Fruit fly (Drosophila melanogaster) whole organism, embryonic: ENCODE measurements around the gene CG10651.
A peak's percentile ranks its signal among the peaks of the same experiment; 100 is the strongest.

Source experiments
- Ada2b ChIP-seq: fragments of 200-800 bp; sonication (Bioruptor generic); IDR thresholded peaks from 2 replicates; pipeline ENCODE4 v1.3.6; 2022; ENCODE audit warnings: missing biosample characterization, missing genetic modification characterization
- BEAF-32 ChIP-seq: fragments of 200-800 bp; sonication (Bioruptor generic); optimal IDR thresholded peaks from 3 replicates; lab custom pipeline; 2017; ENCODE audit warnings: missing biosample characterization, missing genetic modification characterization, mild to moderate bottlenecking, moderate library complexity, missing genetic modification reagents
- CG10147 ChIP-seq: fragments of 200-800 bp; sonication (Bioruptor generic); optimal IDR thresholded peaks from 2 replicates; lab custom pipeline; 2019; ENCODE audit warnings: missing biosample characterization, mild to moderate bottlenecking, missing genetic modification characterization, moderate library complexity
- CG1529 ChIP-seq: fragments of 200-800 bp; sonication (Bioruptor generic); optimal IDR thresholded peaks from 3 replicates; lab custom pipeline; 2018; ENCODE audit warnings: missing biosample characterization, missing genetic modification characterization
- CG15479 ChIP-seq: fragments of 200-800 bp; sonication (Bioruptor generic); optimal IDR thresholded peaks from 3 replicates; lab custom pipeline; 2019; ENCODE audit warnings: missing biosample characterization, mild to moderate bottlenecking, missing genetic modification characterization, moderate library complexity
- CG15601 ChIP-seq: fragments of 200-800 bp; sonication (Bioruptor generic); optimal IDR thresholded peaks from 3 replicates; lab custom pipeline; 2019; ENCODE audit warnings: missing biosample characterization, mild to moderate bottlenecking, missing genetic modification characterization, moderate library complexity
- CG18599 ChIP-seq: fragments of 200-800 bp; sonication (Bioruptor generic); optimal IDR thresholded peaks from 3 replicates; lab custom pipeline; 2017; ENCODE audit warnings: missing biosample characterization, missing genetic modification characterization, mild to moderate bottlenecking, moderate library complexity, missing genetic modification reagents
- CG2199 ChIP-seq: fragments of 200-800 bp; sonication (Bioruptor generic); IDR thresholded peaks from 3 replicates; pipeline ENCODE4 v1.3.6; 2022; ENCODE audit warnings: missing biosample characterization, missing genetic modification characterization
- CG31224 ChIP-seq: fragments of 200-800 bp; sonication (Bioruptor generic); IDR thresholded peaks from 2 replicates; pipeline ENCODE4 v1.3.6; 2022; ENCODE audit warnings: missing biosample characterization, missing genetic modification characterization
- CG31365 ChIP-seq: fragments of 200-800 bp; sonication (Bioruptor generic); optimal IDR thresholded peaks from 2 replicates; lab custom pipeline; 2018; ENCODE audit warnings: missing biosample characterization, mild to moderate bottlenecking, missing genetic modification characterization
- CG33213 ChIP-seq: fragments of 200-800 bp; sonication (Bioruptor generic); optimal IDR thresholded peaks from 3 replicates; lab custom pipeline; 2016; ENCODE audit warnings: missing biosample characterization, missing genetic modification characterization
- CG4328 ChIP-seq: fragments of 200-800 bp; sonication (Bioruptor generic); optimal IDR thresholded peaks from 3 replicates; lab custom pipeline; 2017; ENCODE audit warnings: missing biosample characterization, missing genetic modification reagents, missing genetic modification characterization
- CG5953 ChIP-seq: fragments of 200-800 bp; sonication (Bioruptor generic); IDR thresholded peaks from 2 replicates; pipeline ENCODE4 v1.3.6; 2022; ENCODE audit warnings: missing biosample characterization, missing genetic modification characterization
- CG6272 ChIP-seq: fragments of 200-800 bp; sonication (Bioruptor generic); IDR thresholded peaks from 2 replicates; pipeline ENCODE4 v1.3.6; 2022; ENCODE audit warnings: missing biosample characterization, missing genetic modification characterization
- CG7928 ChIP-seq: fragments of 200-800 bp; sonication (Bioruptor generic); optimal IDR thresholded peaks from 2 replicates; lab custom pipeline; 2017; ENCODE audit warnings: missing biosample characterization, mild to moderate bottlenecking, missing genetic modification characterization
- CG8290 ChIP-seq, 3 experiments: fragments of 200-800 bp; sonication (Bioruptor generic); optimal IDR thresholded peaks; 2 replicates each; lab custom pipeline; 2016 to 2019; ENCODE audit warnings: missing biosample characterization in 3 of 3, missing genetic modification characterization in 3 of 3, mild to moderate bottlenecking in 2 of 3, moderate library complexity in 1 of 3
- CG8388 ChIP-seq: fragments of 200-800 bp; sonication (Bioruptor generic); optimal IDR thresholded peaks from 2 replicates; lab custom pipeline; 2019; ENCODE audit warnings: missing biosample characterization, mild to moderate bottlenecking, missing genetic modification characterization, moderate library complexity
- D ChIP-seq, 2 experiments: fragments of 200-800 bp in 1 of 2; fragments of >200 bp in 1 of 2; sonication (Bioruptor generic) in 1 of 2; optimal IDR thresholded peaks; 2 replicates in 1 of 2; 3 replicates in 1 of 2; lab custom pipeline; 2017; ENCODE audit warnings: mild to moderate bottlenecking in 1 of 2, missing biosample characterization in 1 of 2, missing genetic modification characterization in 1 of 2, missing genetic modification reagents in 1 of 2
- D19A ChIP-seq: fragments of 200-800 bp; optimal IDR thresholded peaks from 3 replicates; lab custom pipeline; 2019; ENCODE audit warnings: missing biosample characterization, mild to moderate bottlenecking, missing genetic modification characterization, moderate library complexity
- Eip74EF ChIP-seq, 2 experiments: fragments of 200-800 bp in 1 of 2; fragments of >200 bp in 1 of 2; sonication (Bioruptor generic) in 1 of 2; optimal IDR thresholded peaks; 2 replicates each; lab custom pipeline; 2017 to 2019; ENCODE audit warnings: missing biosample characterization in 2 of 2, missing genetic modification characterization in 2 of 2, mild to moderate bottlenecking in 1 of 2, moderate library complexity in 1 of 2
- Fer1 ChIP-seq: fragments of 200-800 bp; sonication (Bioruptor generic); optimal IDR thresholded peaks from 2 replicates; lab custom pipeline; 2017; ENCODE audit warnings: missing biosample characterization, mild to moderate bottlenecking, missing genetic modification characterization
- HLH3B ChIP-seq: fragments of 200-800 bp; sonication (Bioruptor generic); IDR thresholded peaks from 2 replicates; pipeline ENCODE4 v1.3.6; 2022; ENCODE audit warnings: missing biosample characterization, missing genetic modification characterization
- Hand ChIP-seq: fragments of 200-800 bp; sonication (Bioruptor generic); optimal IDR thresholded peaks from 2 replicates; lab custom pipeline; 2017; ENCODE audit warnings: mild to moderate bottlenecking, missing biosample characterization, missing genetic modification reagents, missing genetic modification characterization
- Hsf ChIP-seq: fragments of 200-800 bp; sonication (Bioruptor generic); optimal IDR thresholded peaks from 3 replicates; lab custom pipeline; 2016; ENCODE audit warnings: missing biosample characterization, missing genetic modification characterization
- Mad ChIP-seq: fragments of 200-800 bp; sonication (Bioruptor generic); optimal IDR thresholded peaks from 2 replicates; lab custom pipeline; 2016; ENCODE audit warnings: missing biosample characterization, missing genetic modification characterization
- Meics ChIP-seq: fragments of 200-800 bp; sonication (Bioruptor generic); optimal IDR thresholded peaks from 2 replicates; lab custom pipeline; 2017; ENCODE audit warnings: missing biosample characterization, mild to moderate bottlenecking, missing genetic modification characterization
- Myb ChIP-seq: fragments of 200-800 bp; sonication (Bioruptor generic); optimal IDR thresholded peaks from 2 replicates; lab custom pipeline; 2016; ENCODE audit warnings: missing biosample characterization, missing genetic modification characterization
- Oli ChIP-seq: fragments of 200-800 bp; sonication (Bioruptor generic); optimal IDR thresholded peaks from 2 replicates; lab custom pipeline; 2018; ENCODE audit warnings: missing biosample characterization, mild to moderate bottlenecking, missing genetic modification characterization, moderate library complexity
- Tbp ChIP-seq: fragments of >200 bp; optimal IDR thresholded peaks from 2 replicates; lab custom pipeline; 2018; ENCODE audit warnings: missing biosample characterization, missing genetic modification characterization
- ash1 ChIP-seq: fragments of 200-800 bp; sonication (Bioruptor generic); optimal IDR thresholded peaks from 2 replicates; lab custom pipeline; 2018; ENCODE audit warnings: missing biosample characterization, mild to moderate bottlenecking, missing genetic modification characterization
- bab2 ChIP-seq: fragments of 200-800 bp; sonication (Bioruptor generic); optimal IDR thresholded peaks from 2 replicates; lab custom pipeline; 2016; ENCODE audit warnings: missing biosample characterization, missing genetic modification characterization
- bbx ChIP-seq: fragments of 200-800 bp; sonication (Bioruptor generic); IDR thresholded peaks from 2 replicates; pipeline ENCODE4 v1.3.6; 2022; ENCODE audit warnings: missing biosample characterization, missing genetic modification characterization; ENCODE audit not compliant: partially characterized antibody
- br ChIP-seq: fragments of >200 bp; optimal IDR thresholded peaks from 2 replicates; lab custom pipeline; 2017
- btn ChIP-seq: fragments of 200-800 bp; sonication (Bioruptor generic); optimal IDR thresholded peaks from 2 replicates; lab custom pipeline; 2016; ENCODE audit warnings: missing biosample characterization, missing genetic modification characterization
- chif ChIP-seq, 2 experiments: fragments of 200-800 bp; sonication (Bioruptor generic); optimal IDR thresholded peaks; 3 replicates each; lab custom pipeline; 2016; ENCODE audit warnings: missing biosample characterization in 2 of 2, missing genetic modification characterization in 2 of 2
- chm ChIP-seq: fragments of 200-800 bp; sonication (Bioruptor generic); IDR thresholded peaks from 2 replicates; pipeline ENCODE4 v1.3.6; 2022; ENCODE audit warnings: missing biosample characterization, missing genetic modification characterization
- crc ChIP-seq: fragments of 200-800 bp; sonication (Bioruptor generic); optimal IDR thresholded peaks from 2 replicates; lab custom pipeline; 2016; ENCODE audit warnings: missing biosample characterization, missing genetic modification characterization
- h ChIP-seq: fragments of >200 bp; optimal IDR thresholded peaks from 2 replicates; lab custom pipeline; 2017
- jumu ChIP-seq: fragments of 200-800 bp; sonication (Bioruptor generic); optimal IDR thresholded peaks from 3 replicates; lab custom pipeline; 2016; ENCODE audit warnings: missing biosample characterization, missing genetic modification characterization
- kay ChIP-seq: fragments of 200-800 bp; sonication (Bioruptor generic); optimal IDR thresholded peaks from 2 replicates; lab custom pipeline; 2016; ENCODE audit warnings: missing biosample characterization, missing genetic modification characterization
- lmd ChIP-seq: fragments of 200-800 bp; sonication (Bioruptor generic); IDR thresholded peaks from 2 replicates; pipeline ENCODE4 v1.3.6; 2022; ENCODE audit warnings: missing biosample characterization, missing genetic modification characterization
- onecut ChIP-seq: fragments of 200-800 bp; sonication (Bioruptor generic); IDR thresholded peaks from 2 replicates; pipeline ENCODE4 v1.3.6; 2022; ENCODE audit warnings: missing biosample characterization, missing genetic modification characterization
- row ChIP-seq: fragments of 200-800 bp; sonication (Bioruptor generic); IDR thresholded peaks from 3 replicates; pipeline ENCODE4 v1.3.6; 2022; ENCODE audit warnings: missing biosample characterization, missing genetic modification characterization
- run ChIP-seq: fragments of 200-800 bp; sonication (Bioruptor generic); optimal IDR thresholded peaks from 3 replicates; lab custom pipeline; 2018; ENCODE audit warnings: missing biosample characterization, mild to moderate bottlenecking, missing genetic modification characterization
- stwl ChIP-seq: fragments of 200-800 bp; sonication (Bioruptor generic); optimal IDR thresholded peaks from 3 replicates; lab custom pipeline; 2018; ENCODE audit warnings: missing biosample characterization, mild to moderate bottlenecking, missing genetic modification characterization, moderate library complexity
- tll ChIP-seq, 2 experiments: fragments of 200-800 bp in 1 of 2; fragments of >200 bp in 1 of 2; sonication (Bioruptor generic) in 1 of 2; optimal IDR thresholded peaks; 2 replicates each; lab custom pipeline; 2017 to 2019; ENCODE audit warnings: missing biosample characterization in 2 of 2, missing genetic modification characterization in 2 of 2, mild to moderate bottlenecking in 1 of 2, moderate library complexity in 1 of 2
- wdn ChIP-seq: fragments of 200-800 bp; sonication (Bioruptor generic); IDR thresholded peaks from 2 replicates; pipeline ENCODE4 v1.3.6; 2022; ENCODE audit warnings: missing biosample characterization, missing genetic modification characterization
- zen2 ChIP-seq: fragments of 200-800 bp; sonication (Bioruptor generic); IDR thresholded peaks from 3 replicates; pipeline ENCODE4 v1.3.6; 2022; ENCODE audit warnings: missing biosample characterization, missing genetic modification characterization; ENCODE audit not compliant: partially characterized antibody
- zf30C ChIP-seq: fragments of 200-800 bp; sonication (Bioruptor generic); optimal IDR thresholded peaks from 3 replicates; lab custom pipeline; 2018; ENCODE audit warnings: missing biosample characterization, mild to moderate bottlenecking, missing genetic modification characterization

The CG10651 gene

DNA sequence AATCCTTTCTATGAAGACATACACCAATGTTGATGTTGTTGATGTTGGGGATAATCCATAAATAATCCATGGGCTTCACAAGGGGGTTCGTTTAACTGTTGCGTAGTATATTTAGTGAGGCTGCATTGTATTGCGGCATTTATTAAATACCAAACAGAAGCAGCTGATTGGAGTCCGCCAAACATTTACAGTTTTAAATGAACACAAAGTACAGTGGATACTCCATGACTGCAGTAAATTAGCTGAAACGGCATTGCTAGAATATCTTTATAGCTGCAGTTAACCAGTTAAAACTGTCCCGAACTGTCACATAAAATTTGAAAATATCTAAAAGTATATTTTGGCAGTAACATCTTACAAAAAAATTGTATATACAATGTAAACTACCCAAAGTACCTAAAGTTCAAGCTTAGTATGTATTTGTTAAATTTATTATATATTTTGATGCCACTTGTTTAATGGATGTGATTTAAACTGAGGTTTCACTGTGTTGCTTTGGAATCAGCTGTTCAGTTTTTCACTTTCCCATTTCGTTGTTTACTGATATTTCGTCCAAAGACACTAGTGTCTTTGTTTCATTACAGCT lies 43.5 kb downstream of the CG10651 start, which contains the start of the genes CG10747 and Pyroxd1 (continued):
- peak; percentile 80 for TF ChIP-seq Myb
- peak; percentile 90 for TF ChIP-seq crc (GFP tag; lab: Kevin White, UChicago)
- peak in 1 of 2 experiments; percentile 95 for TF ChIP-seq Eip74EF (GFP tag; optimal IDR thresholded peaks at IDR 0.05; lab: Kevin White, UChicago)
- peak; percentile 94 for TF ChIP-seq CG1529
- TF ChIP-seq CG8388 = peak; percentile 95
- TF ChIP-seq CG6272 (GFP tag; lab: Robert Waterston, UW) = peak; percentile 92
- peak; percentile 92 for TF ChIP-seq CG4328
- peak; percentile 78; the same call in 1 of the 2 replicates for TF ChIP-seq CG5953 (GFP tag; lab: Robert Waterston, UW)
- peak; percentile 96 for TF ChIP-seq Meics (GFP tag; lab: Kevin White, UChicago)
- peak; percentile 90 for TF ChIP-seq D19A (tag; lab: Kevin White, UChicago)
- TF ChIP-seq bab2 = peak; percentile 96
- peak; percentile 67 for TF ChIP-seq CG15479 (GFP tag; lab: Kevin White, UChicago)
- peak; percentile 93 for TF ChIP-seq jumu (GFP tag; lab: Kevin White, UChicago)
- TF ChIP-seq CG8290 (GFP tag; optimal IDR thresholded peaks at IDR 0.05; lab: Kevin White, UChicago) = peak; percentile 83
- peak; percentile 86 to 96 for TF ChIP-seq CG8290 (tag; optimal IDR thresholded peaks at IDR 0.05; lab: Kevin White, UChicago)
- TF ChIP-seq CG33213 (GFP tag; lab: Kevin White, UChicago) = peak; percentile 82
- TF ChIP-seq Tbp (GFP tag; lab: Kevin White, UChicago) = no peak
- peak; percentile 20 to 71 for TF ChIP-seq tll (GFP tag; optimal IDR thresholded peaks at IDR 0.05; lab: Kevin White, UChicago)
- TF ChIP-seq lmd (GFP tag; lab: Robert Waterston, UW) = peak; percentile 98
- peak; percentile 89 for TF ChIP-seq CG31224 (GFP tag; lab: Robert Waterston, UW)
- TF ChIP-seq h = no peak
- TF ChIP-seq Mad (GFP tag; lab: Kevin White, UChicago) = peak; percentile 92
- TF ChIP-seq chm (GFP tag; lab: Robert Waterston, UW) = peak; percentile 92
- TF ChIP-seq BEAF-32 (GFP tag; lab: Kevin White, UChicago) = peak; percentile 39
- TF ChIP-seq CG10147 = peak; percentile 97
- peak; percentile 93 for TF ChIP-seq CG15601 (tag; lab: Kevin White, UChicago)
- peak; percentile 93 for TF ChIP-seq HLH3B (GFP tag; lab: Robert Waterston, UW)
- no peak for TF ChIP-seq bbx (GFP tag; lab: Robert Waterston, UW)
- TF ChIP-seq CG7928 (GFP tag; lab: Kevin White, UChicago) = peak; percentile 76
- peak; percentile 96 for TF ChIP-seq CG18599 (GFP tag; lab: Kevin White, UChicago)
- TF ChIP-seq ash1 = peak; percentile 70
- TF ChIP-seq CG2199 (GFP tag; lab: Robert Waterston, UW) = 0 out of 3 replicates have a peak, but pooled peaks have one; percentile 67
- TF ChIP-seq zf30C (GFP tag; lab: Kevin White, UChicago) = peak; percentile 24
- peak; percentile 94 for TF ChIP-seq run (tag; lab: Kevin White, UChicago)
- no peak for TF ChIP-seq br (lab: Kevin White, UChicago)
- peak; percentile 94 for TF ChIP-seq Ada2b
- TF ChIP-seq btn (GFP tag; lab: Kevin White, UChicago) = peak; percentile 78
- no peak for TF ChIP-seq zen2 (GFP tag; lab: Robert Waterston, UW)
- peak; percentile 96 for TF ChIP-seq Fer1
- peak; percentile 94 for TF ChIP-seq Hand (GFP tag; lab: Kevin White, UChicago)
- TF ChIP-seq chif (GFP tag; optimal IDR thresholded peaks at IDR 0.05; lab: Kevin White, UChicago) = peak; percentile 91 to 96
- TF ChIP-seq wdn (GFP tag; lab: Robert Waterston, UW) = peak; percentile 89
- peak; percentile 97 for TF ChIP-seq Oli (tag; lab: Kevin White, UChicago)
- no peak for TF ChIP-seq D (optimal IDR thresholded peaks at IDR 0.05; lab: Kevin White, UChicago)
- TF ChIP-seq D (GFP tag; optimal IDR thresholded peaks at IDR 0.05; lab: Kevin White, UChicago) = peak; percentile 91
- TF ChIP-seq kay = peak; percentile 93
- TF ChIP-seq Hsf (GFP tag; lab: Kevin White, UChicago) = peak; percentile 98
- TF ChIP-seq CG31365 (tag; lab: Kevin White, UChicago) = peak; percentile 85
- TF ChIP-seq stwl (tag; lab: Kevin White, UChicago) = peak; percentile 45
- peak; percentile 99 for TF ChIP-seq row (GFP tag; lab: Robert Waterston, UW)
- TF ChIP-seq onecut = peak; percentile 86
